Worm (Caenorhabditis elegans): ENCODE data around the gene tbh-1.

The tbh-1 gene

DNA sequence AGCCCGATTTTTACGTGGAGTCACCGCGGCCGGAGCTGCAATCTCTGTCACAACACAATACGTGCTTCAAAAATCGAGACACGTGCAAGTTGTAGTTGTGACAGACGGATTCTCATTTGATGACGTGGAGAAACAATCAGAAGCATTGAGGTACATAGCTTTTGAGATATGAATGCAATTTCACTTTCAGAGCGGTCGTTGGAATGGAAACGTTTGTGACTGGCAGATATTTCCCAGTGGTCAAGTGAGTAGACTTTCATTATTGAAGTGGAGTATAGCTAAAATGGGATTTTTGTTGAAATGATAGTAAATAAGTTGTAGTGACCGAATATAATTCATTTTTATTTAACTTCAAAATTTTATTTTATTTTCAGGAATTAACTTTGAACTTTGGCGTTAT is 13.6 kb downstream of the tbh-1 start:
- TF ChIP-seq hmbx-1 (tag; optimal IDR thresholded peaks at IDR 0.05) (no peak), tbx-11 (GFP tag; IDR thresholded peaks at IDR 0.05) (no peak), sea-1 (GFP tag; conservative IDR thresholded peaks at IDR 0.05) (no peak), hnd-1 (tag; optimal IDR thresholded peaks at IDR 0.05) (no peak), ets-7 (tag; optimal IDR thresholded peaks at IDR 0.05) (no peak), ama-1 (optimal IDR thresholded peaks at IDR 0.05) (no peak), tbx-37 (GFP tag; conservative IDR thresholded peaks at IDR 0.05) (no peak), F13C5.2 (tag; optimal IDR thresholded peaks at IDR 0.05) (no peak), pes-1 (GFP tag; IDR thresholded peaks at IDR 0.05) (no peak), B0310.2 (tag; optimal IDR thresholded peaks at IDR 0.05) (no peak), ceh-13 (GFP tag; optimal IDR thresholded peaks at IDR 0.05) (no peak), scrt-1 (GFP tag; IDR thresholded peaks at IDR 0.05) (no peak), hmg-4 (GFP tag; optimal IDR thresholded peaks at IDR 0.05) (no peak), tra-4 (tag; optimal IDR thresholded peaks at IDR 0.05) (no peak), aly-1 (tag; optimal IDR thresholded peaks at IDR 0.05) (no peak)

- TF ChIP-seq tra-4 (tag; optimal IDR thresholded peaks at IDR 0.05) (no peak), ceh-13 (GFP tag; optimal IDR thresholded peaks at IDR 0.05) (no peak), sea-1 (GFP tag; conservative IDR thresholded peaks at IDR 0.05) (no peak), F13C5.2 (tag; optimal IDR thresholded peaks at IDR 0.05) (no peak), hmg-4 (GFP tag; optimal IDR thresholded peaks at IDR 0.05) (no peak), tbx-11 (GFP tag; IDR thresholded peaks at IDR 0.05) (no peak), scrt-1 (GFP tag; IDR thresholded peaks at IDR 0.05) (no peak), tbx-37 (GFP tag; conservative IDR thresholded peaks at IDR 0.05) (no peak), ceh-36 (tag; optimal IDR thresholded peaks at IDR 0.05) (no peak), B0310.2 (tag; optimal IDR thresholded peaks at IDR 0.05) (no peak), ama-1 (optimal IDR thresholded peaks at IDR 0.05) (no peak), hnd-1 (tag; optimal IDR thresholded peaks at IDR 0.05) (no peak), ets-7 (tag; optimal IDR thresholded peaks at IDR 0.05) (no peak), aly-1 (tag; optimal IDR thresholded peaks at IDR 0.05) (no peak), flt-1 (GFP tag; IDR thresholded peaks at IDR 0.05) (no peak), pes-1 (GFP tag; IDR thresholded peaks at IDR 0.05) (no peak), hmbx-1 (tag; optimal IDR thresholded peaks at IDR 0.05) (no peak)
Measured at ce11 chrX:15487806-15488205, 16.9 kb downstream of the tbh-1 start, which contains the start of gene H13N06.2. Gene H13N06.2 (plus strand): TSS chrX:15488106.

DNA sequence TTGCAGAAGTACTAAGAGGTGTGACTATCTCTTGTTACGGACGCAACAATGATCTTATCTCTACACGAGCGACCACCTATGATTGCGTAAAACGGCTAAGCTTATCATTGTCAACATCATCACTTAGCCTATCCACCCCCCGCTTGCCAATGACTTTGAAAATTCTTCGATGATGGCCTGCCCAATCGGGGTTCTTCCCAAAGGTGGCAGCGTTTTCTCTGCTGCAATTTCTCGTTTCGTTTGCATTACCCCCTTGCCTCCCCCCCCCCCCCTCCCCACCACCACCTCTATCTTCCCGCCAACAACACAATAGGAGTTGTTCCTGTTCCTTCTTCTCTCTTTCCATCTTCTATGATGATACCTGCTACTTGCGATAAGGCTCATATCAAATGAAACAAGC is 17.5 kb downstream of the tbh-1 start:
- no peak for TF ChIP-seq tbx-11 (GFP tag; IDR thresholded peaks at IDR 0.05)
- no peak for TF ChIP-seq tbx-37 (GFP tag; conservative IDR thresholded peaks at IDR 0.05)
- no peak for TF ChIP-seq hnd-1 (tag; optimal IDR thresholded peaks at IDR 0.05)
- no peak for TF ChIP-seq ceh-36 (tag; optimal IDR thresholded peaks at IDR 0.05)
- no peak for TF ChIP-seq scrt-1 (GFP tag; IDR thresholded peaks at IDR 0.05)
- TF ChIP-seq pes-1 (GFP tag; IDR thresholded peaks at IDR 0.05) = no peak
- no peak for TF ChIP-seq F13C5.2 (tag; optimal IDR thresholded peaks at IDR 0.05)
- TF ChIP-seq B0310.2 (tag; optimal IDR thresholded peaks at IDR 0.05) = no peak
- TF ChIP-seq hmg-4 (GFP tag; optimal IDR thresholded peaks at IDR 0.05) = no peak
- no peak for TF ChIP-seq hmbx-1 (tag; optimal IDR thresholded peaks at IDR 0.05)
- TF ChIP-seq sea-1 (GFP tag; conservative IDR thresholded peaks at IDR 0.05) = no peak
- no peak for TF ChIP-seq tra-4 (tag; optimal IDR thresholded peaks at IDR 0.05)
- TF ChIP-seq ama-1 (optimal IDR thresholded peaks at IDR 0.05) = no peak

DNA sequence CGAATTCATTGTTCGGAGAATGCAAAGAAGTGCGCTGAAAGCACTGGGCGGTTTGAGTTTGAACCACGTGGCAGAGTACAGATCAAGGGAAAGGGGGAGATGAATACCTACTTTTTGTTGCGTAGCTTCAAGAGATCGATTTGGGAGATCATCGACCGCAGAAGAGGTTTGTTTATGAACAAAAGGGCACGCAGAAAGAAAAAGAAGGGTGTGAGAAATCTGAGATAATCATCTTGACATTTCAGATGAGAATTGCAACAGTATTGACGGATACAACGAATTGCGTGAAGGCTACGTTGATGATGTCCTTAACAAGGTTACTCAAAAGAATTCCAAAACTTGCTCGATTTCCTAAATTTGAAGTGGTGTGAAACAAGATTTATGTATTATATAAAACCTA is 19.4 kb downstream of the tbh-1 start:
- no peak for TF ChIP-seq tbx-11 (GFP tag; IDR thresholded peaks at IDR 0.05)

DNA sequence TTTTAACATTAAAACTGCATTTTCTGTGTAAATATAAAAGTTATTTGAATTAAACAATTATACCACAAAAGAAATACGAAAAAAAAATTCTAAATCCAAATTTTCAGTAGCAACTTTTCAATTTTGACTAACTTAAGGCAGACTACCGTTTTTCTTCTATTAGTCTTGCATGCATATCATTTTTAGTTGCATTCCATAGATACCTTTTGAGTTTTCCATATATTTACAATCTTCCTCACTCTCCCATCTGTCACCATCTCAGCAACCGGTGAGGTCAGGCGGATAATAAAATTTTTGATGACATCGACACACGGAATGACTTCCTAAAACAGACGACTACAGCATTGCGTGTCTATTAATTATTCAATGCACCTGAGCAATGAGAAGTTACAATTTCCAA is 26.0 kb downstream of the tbh-1 start, which contains the start of gene gcy-36:
Gene gcy-36 (plus strand): TSS at position 301 of the 400 bp plus-strand sequence.
- TF ChIP-seq sea-1 (GFP tag; conservative IDR thresholded peaks at IDR 0.05) (no peak), pes-1 (GFP tag; IDR thresholded peaks at IDR 0.05) (no peak), tra-4 (tag; optimal IDR thresholded peaks at IDR 0.05) (no peak), hmg-4 (GFP tag; optimal IDR thresholded peaks at IDR 0.05) (no peak), hmbx-1 (tag; optimal IDR thresholded peaks at IDR 0.05) (no peak), flt-1 (GFP tag; IDR thresholded peaks at IDR 0.05) (no peak), ceh-36 (tag; optimal IDR thresholded peaks at IDR 0.05) (no peak), scrt-1 (GFP tag; IDR thresholded peaks at IDR 0.05) (no peak), F13C5.2 (tag; optimal IDR thresholded peaks at IDR 0.05) (no peak), ama-1 (optimal IDR thresholded peaks at IDR 0.05) (no peak), ceh-13 (GFP tag; optimal IDR thresholded peaks at IDR 0.05) (no peak), ets-7 (tag; optimal IDR thresholded peaks at IDR 0.05) (no peak), hnd-1 (tag; optimal IDR thresholded peaks at IDR 0.05) (no peak), B0310.2 (tag; optimal IDR thresholded peaks at IDR 0.05) (no peak), tbx-37 (GFP tag; conservative IDR thresholded peaks at IDR 0.05) (no peak), aly-1 (tag; optimal IDR thresholded peaks at IDR 0.05) (no peak)

DNA sequence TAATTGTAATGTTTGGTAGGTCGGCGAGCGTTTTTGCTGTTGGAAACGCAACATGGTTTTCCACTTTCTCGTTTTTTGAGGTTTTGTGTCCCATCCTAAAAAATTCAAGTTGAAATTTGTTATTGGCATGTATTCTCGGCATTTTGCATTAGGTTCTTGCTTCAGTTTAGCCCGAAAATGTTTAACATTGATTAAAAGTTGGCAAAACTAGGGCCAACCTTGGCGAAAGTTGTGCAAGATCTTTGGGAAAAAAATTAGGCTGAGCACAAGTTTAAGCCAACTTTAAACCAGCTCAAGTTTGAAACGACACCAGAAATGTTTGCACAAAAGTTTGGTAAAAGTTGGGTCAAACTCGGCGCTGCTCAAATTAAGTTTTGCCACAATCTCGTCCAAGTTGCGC is 27.4 kb downstream of the tbh-1 start, which contains the start of gene exc-1:
Gene exc-1 (minus strand): TSS at position 101 of the 400 bp plus-strand sequence.
- TF ChIP-seq tbx-11 (GFP tag; IDR thresholded peaks at IDR 0.05) = no peak
- no peak for TF ChIP-seq F13C5.2 (tag; optimal IDR thresholded peaks at IDR 0.05)
- no peak for TF ChIP-seq tbx-37 (GFP tag; conservative IDR thresholded peaks at IDR 0.05)
- TF ChIP-seq ama-1 (optimal IDR thresholded peaks at IDR 0.05) = no peak
- TF ChIP-seq hmg-4 (GFP tag; optimal IDR thresholded peaks at IDR 0.05) = no peak
- TF ChIP-seq hnd-1 (tag; optimal IDR thresholded peaks at IDR 0.05) = no peak
- TF ChIP-seq hmbx-1 (tag; optimal IDR thresholded peaks at IDR 0.05) = no peak
- no peak for TF ChIP-seq scrt-1 (GFP tag; IDR thresholded peaks at IDR 0.05)

- TF ChIP-seq hnd-1 (tag; optimal IDR thresholded peaks at IDR 0.05) = no peak
- TF ChIP-seq ets-7 (tag; optimal IDR thresholded peaks at IDR 0.05) = no peak
- TF ChIP-seq pes-1 (GFP tag; IDR thresholded peaks at IDR 0.05) = no peak
- TF ChIP-seq tra-4 (tag; optimal IDR thresholded peaks at IDR 0.05) = no peak
- TF ChIP-seq ama-1 (optimal IDR thresholded peaks at IDR 0.05) = no peak
- TF ChIP-seq hmbx-1 (tag; optimal IDR thresholded peaks at IDR 0.05) = no peak
- no peak for TF ChIP-seq F13C5.2 (tag; optimal IDR thresholded peaks at IDR 0.05)
- TF ChIP-seq tbx-37 (GFP tag; conservative IDR thresholded peaks at IDR 0.05) = no peak
- TF ChIP-seq ceh-36 (tag; optimal IDR thresholded peaks at IDR 0.05) = no peak
- no peak for TF ChIP-seq ceh-13 (GFP tag; optimal IDR thresholded peaks at IDR 0.05)
Measured at ce11 chrX:15469957-15470548, 34.6 kb downstream of the tbh-1 start.
